Worm (Caenorhabditis elegans): Measurements from ENCODE around the gene R02F11.2.

R02F11.2 gene

DNA sequence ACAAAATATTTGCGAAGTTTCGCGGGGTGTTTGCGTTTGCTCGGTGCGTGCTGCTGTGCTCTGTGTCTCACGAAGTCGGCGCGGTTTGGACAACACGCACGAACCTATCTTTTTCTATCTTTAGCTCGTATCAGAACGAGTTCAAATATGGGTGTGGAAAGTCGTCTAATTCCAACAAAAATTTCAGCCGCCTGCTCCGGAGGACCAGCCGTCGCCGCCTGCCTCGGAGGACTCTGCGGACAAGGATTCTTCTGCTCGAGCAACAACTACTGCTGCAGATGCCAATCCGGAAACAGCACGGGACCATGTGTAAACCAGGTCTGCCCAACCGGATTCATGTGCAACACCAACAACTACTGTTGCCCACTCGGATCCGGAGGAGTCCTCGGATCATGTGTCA, 7.5 kb downstream of the R02F11.2 start:
- TF ChIP-seq mep-1 (tag; optimal IDR thresholded peaks at IDR 0.05) (no peak), M03D4.4 (tag; optimal IDR thresholded peaks at IDR 0.05) (no peak), snpc-4 (tag; optimal IDR thresholded peaks at IDR 0.05) (no peak)

DNA sequence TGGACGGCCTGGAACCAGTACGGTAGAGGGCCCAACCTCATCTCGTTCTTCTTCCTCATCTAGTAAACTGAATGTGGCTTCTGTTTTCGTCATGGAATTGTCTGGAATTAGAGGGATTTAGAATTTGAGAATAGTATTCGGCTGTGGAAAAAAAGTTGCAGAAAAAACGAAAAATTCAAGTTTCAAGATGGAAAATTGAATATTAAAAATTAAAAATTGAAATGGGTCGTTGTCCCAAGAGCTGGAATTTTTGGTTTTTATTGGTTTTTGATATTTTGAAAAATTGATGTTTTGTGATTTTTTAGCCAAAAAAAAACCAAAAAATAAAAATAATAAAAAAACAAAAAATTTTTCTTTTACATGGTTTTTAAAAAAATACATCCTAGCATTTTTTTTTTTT, 11.4 kb downstream of the R02F11.2 start, which contains the start of gene R02F11.3:
Gene R02F11.3, minus strand, starts transcription at position 101 of the 400 bp plus-strand sequence.
- TF ChIP-seq elt-1 (tag; optimal IDR thresholded peaks at IDR 0.05; ENCODE audit: borderline replicate concordance, insufficient read depth), result no peak
- TF ChIP-seq mep-1 (tag; optimal IDR thresholded peaks at IDR 0.05), result no peak
- no peak for TF ChIP-seq sptf-1 (tag; optimal IDR thresholded peaks at IDR 0.05)
- TF ChIP-seq flh-1 (GFP tag; optimal IDR thresholded peaks at IDR 0.05), result no peak
- no peak for TF ChIP-seq unc-62 (GFP tag; optimal IDR thresholded peaks at IDR 0.05)

DNA sequence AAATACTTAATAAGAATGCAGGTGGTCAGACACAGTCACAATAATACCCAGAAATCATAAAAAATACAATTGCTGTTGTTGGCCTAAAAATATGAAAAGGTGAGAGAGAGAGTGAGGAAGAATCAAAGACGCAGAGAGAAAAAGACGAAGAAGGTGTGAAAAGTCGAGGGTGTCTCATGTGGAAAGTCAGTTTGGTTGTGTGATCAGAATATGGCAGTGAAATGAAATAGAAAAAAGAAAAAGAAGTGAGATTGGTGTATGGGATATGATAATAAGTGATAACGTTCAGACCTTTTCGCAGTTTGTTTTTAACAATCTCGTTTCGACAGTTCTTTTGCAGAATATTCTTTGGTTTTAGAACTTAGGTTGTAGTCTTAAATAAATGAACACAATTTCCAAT, 12.5 kb downstream of the R02F11.2 start:
- no peak for TF ChIP-seq unc-120 (tag; optimal IDR thresholded peaks at IDR 0.05; ENCODE audit: poor library complexity, severe bottlenecking)
- TF ChIP-seq zip-8 (tag; optimal IDR thresholded peaks at IDR 0.05), result no peak
- no peak for TF ChIP-seq nhr-237 (tag; optimal IDR thresholded peaks at IDR 0.05)
- no peak for TF ChIP-seq hlh-1 (tag; optimal IDR thresholded peaks at IDR 0.05)
- no peak for TF ChIP-seq nhr-12 (tag; optimal IDR thresholded peaks at IDR 0.05)
- no peak for TF ChIP-seq unc-39 (tag; optimal IDR thresholded peaks at IDR 0.05)
- no peak for TF ChIP-seq lin-32 (GFP tag; optimal IDR thresholded peaks at IDR 0.05)
- TF ChIP-seq ceh-43 (GFP tag; optimal IDR thresholded peaks at IDR 0.05), result no peak
- no peak for TF ChIP-seq mls-2 (tag; optimal IDR thresholded peaks at IDR 0.05)
- TF ChIP-seq unc-62 (GFP tag; optimal IDR thresholded peaks at IDR 0.05), result no peak
- no peak for TF ChIP-seq flh-1 (GFP tag; optimal IDR thresholded peaks at IDR 0.05)
- no peak for TF ChIP-seq lsy-2 (tag; optimal IDR thresholded peaks at IDR 0.05)
- TF ChIP-seq snpc-4 (tag; optimal IDR thresholded peaks at IDR 0.05), result no peak
- no peak for TF ChIP-seq elt-3 (tag; optimal IDR thresholded peaks at IDR 0.05)
- no peak for TF ChIP-seq ztf-11 (tag; optimal IDR thresholded peaks at IDR 0.05)
- no peak for TF ChIP-seq sptf-1 (tag; optimal IDR thresholded peaks at IDR 0.05)
- no peak for TF ChIP-seq nhr-76 (tag; optimal IDR thresholded peaks at IDR 0.05)
- no peak for TF ChIP-seq ceh-39 (tag; optimal IDR thresholded peaks at IDR 0.05)

DNA sequence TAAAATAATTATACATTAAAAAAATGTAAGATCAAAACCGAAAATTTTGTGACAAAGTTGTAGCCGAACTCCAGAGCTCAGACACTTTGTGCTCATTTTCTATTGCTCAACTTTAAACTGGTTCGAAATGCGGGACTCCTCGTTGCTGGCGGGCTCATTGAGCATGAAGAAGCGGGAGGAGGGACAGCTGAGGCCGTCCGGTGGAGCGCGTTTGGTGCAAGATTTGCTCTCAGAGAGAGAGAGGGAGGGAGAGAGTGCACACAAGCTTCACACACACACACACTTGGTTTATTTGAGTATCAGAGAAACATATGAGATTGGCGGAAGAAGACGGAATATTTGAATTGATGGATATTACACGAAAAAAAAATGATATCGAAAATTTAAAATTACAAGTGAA, 16.3 kb downstream of the R02F11.2 start:
- no peak for TF ChIP-seq sem-2 (GFP tag; optimal IDR thresholded peaks at IDR 0.05)
- peak; percentile 35 for TF ChIP-seq cnd-1 (tag; optimal IDR thresholded peaks at IDR 0.05)
- no peak for TF ChIP-seq ceh-43 (GFP tag; optimal IDR thresholded peaks at IDR 0.05)
- TF ChIP-seq tbx-8 (GFP tag; optimal IDR thresholded peaks at IDR 0.05), result no peak
- no peak for TF ChIP-seq unc-62 (GFP tag; optimal IDR thresholded peaks at IDR 0.05)
- no peak for TF ChIP-seq unc-39 (tag; optimal IDR thresholded peaks at IDR 0.05)
- peak; percentile 25 for TF ChIP-seq mls-2 (tag; optimal IDR thresholded peaks at IDR 0.05)
- TF ChIP-seq ztf-11 (tag; optimal IDR thresholded peaks at IDR 0.05), result no peak
- no peak for TF ChIP-seq lin-32 (GFP tag; optimal IDR thresholded peaks at IDR 0.05)
- no peak for TF ChIP-seq ceh-39 (tag; optimal IDR thresholded peaks at IDR 0.05)
- no peak for TF ChIP-seq mab-5 (tag; optimal IDR thresholded peaks at IDR 0.05)
- no peak for TF ChIP-seq ceh-83 (GFP tag; optimal IDR thresholded peaks at IDR 0.05)
- TF ChIP-seq pha-4 (tag; optimal IDR thresholded peaks at IDR 0.05), result peak; percentile 17
- no peak for TF ChIP-seq snpc-4 (tag; optimal IDR thresholded peaks at IDR 0.05)
- TF ChIP-seq ces-1 (GFP tag; optimal IDR thresholded peaks at IDR 0.05), result peak; percentile 9
- TF ChIP-seq nhr-237 (tag; optimal IDR thresholded peaks at IDR 0.05), result no peak
- no peak for TF ChIP-seq sptf-1 (tag; optimal IDR thresholded peaks at IDR 0.05)
- peak; percentile 56 for TF ChIP-seq lin-13 (tag; optimal IDR thresholded peaks at IDR 0.05)
- no peak for TF ChIP-seq elt-1 (tag; optimal IDR thresholded peaks at IDR 0.05; ENCODE audit: borderline replicate concordance, insufficient read depth)
- no peak for TF ChIP-seq nhr-2 (tag; optimal IDR thresholded peaks at IDR 0.05)
- peak; percentile 51 for TF ChIP-seq M03D4.4 (tag; optimal IDR thresholded peaks at IDR 0.05)
- TF ChIP-seq lsy-2 (tag; optimal IDR thresholded peaks at IDR 0.05), result peak; percentile 40
- no peak for TF ChIP-seq nhr-76 (tag; optimal IDR thresholded peaks at IDR 0.05)
- no peak for TF ChIP-seq ham-2 (GFP tag; optimal IDR thresholded peaks at IDR 0.05)
- TF ChIP-seq elt-3 (tag; optimal IDR thresholded peaks at IDR 0.05), result no peak
- TF ChIP-seq nhr-12 (tag; optimal IDR thresholded peaks at IDR 0.05), result no peak
- no peak for TF ChIP-seq zip-8 (tag; optimal IDR thresholded peaks at IDR 0.05)
- TF ChIP-seq hlh-1 (tag; optimal IDR thresholded peaks at IDR 0.05), result peak; percentile 89
- TF ChIP-seq nhr-28 (tag; optimal IDR thresholded peaks at IDR 0.05), result no peak
- no peak for TF ChIP-seq blmp-1 (tag; optimal IDR thresholded peaks at IDR 0.05)
- TF ChIP-seq unc-120 (tag; optimal IDR thresholded peaks at IDR 0.05; ENCODE audit: poor library complexity, severe bottlenecking), result peak; percentile 19
- no peak for TF ChIP-seq bed-3 (GFP tag; optimal IDR thresholded peaks at IDR 0.05)
- peak; percentile 70 for TF ChIP-seq mep-1 (tag; optimal IDR thresholded peaks at IDR 0.05)
- no peak for TF ChIP-seq flh-1 (GFP tag; optimal IDR thresholded peaks at IDR 0.05)
- peak; percentile 50 for TF ChIP-seq drap-1 (GFP tag; optimal IDR thresholded peaks at IDR 0.05)
